Worm (Caenorhabditis elegans) whole organism, L2 larva: ENCODE results near the gene exp-1.
A peak's percentile ranks its signal among the peaks of the same experiment; 100 is the strongest.

Source experiments
- C34F6.9 ChIP-seq: fragments of 150-350 bp; optimal IDR thresholded peaks from 2 replicates; lab custom pipeline; 2014; ENCODE audit warnings: missing biosample characterization, missing genetic modification characterization
- F13H6.1 ChIP-seq: sonication (generic microtip); optimal IDR thresholded peaks from 2 replicates; lab custom pipeline; 2016; ENCODE audit warnings: missing genetic modification characterization, missing compliant biosample characterization
- Y55F3AM.14 ChIP-seq: fragments of 200-800 bp; sonication (Bioruptor generic); optimal IDR thresholded peaks from 2 replicates; lab custom pipeline; 2018; ENCODE audit warnings: mild to moderate bottlenecking, missing genetic modification characterization, missing compliant biosample characterization
- ZK546.5 ChIP-seq: sonication (generic microtip); optimal IDR thresholded peaks from 2 replicates; lab custom pipeline; 2017; ENCODE audit warnings: missing biosample characterization, missing genetic modification characterization
- alr-1 ChIP-seq: fragments of 150-350 bp; optimal IDR thresholded peaks from 2 replicates; lab custom pipeline; 2014; ENCODE audit warnings: missing biosample characterization, missing genetic modification characterization
- aly-2 ChIP-seq: fragments of 150-350 bp; optimal IDR thresholded peaks from 2 replicates; lab custom pipeline; 2014; ENCODE audit warnings: missing biosample characterization, missing genetic modification characterization
- ama-1 ChIP-seq: fragments of 150-350 bp; optimal IDR thresholded peaks from 2 replicates; lab custom pipeline; 2018; ENCODE audit warnings: inconsistent platforms
- blmp-1 ChIP-seq: sonication (generic microtip); optimal IDR thresholded peaks from 2 replicates; lab custom pipeline; 2017; ENCODE audit warnings: missing genetic modification characterization, mild to moderate bottlenecking, missing compliant biosample characterization, antibody characterized with exemption, moderate library complexity; ENCODE audit not compliant: insufficient read depth
- crh-2 ChIP-seq: sonication (generic microtip); optimal IDR thresholded peaks from 2 replicates; lab custom pipeline; 2017; ENCODE audit warnings: missing biosample characterization, missing genetic modification characterization
- dmd-4 ChIP-seq: sonication (generic microtip); optimal IDR thresholded peaks from 2 replicates; lab custom pipeline; 2017; ENCODE audit warnings: missing biosample characterization, missing genetic modification characterization
- elt-1 ChIP-seq: fragments of 150-350 bp; optimal IDR thresholded peaks from 2 replicates; lab custom pipeline; 2014; ENCODE audit warnings: missing biosample characterization, missing genetic modification characterization
- elt-3 ChIP-seq: sonication (generic microtip); optimal IDR thresholded peaks from 2 replicates; lab custom pipeline; 2017; ENCODE audit warnings: missing biosample characterization, missing genetic modification characterization
- fos-1 ChIP-seq: fragments of 150-350 bp; optimal IDR thresholded peaks from 2 replicates; lab custom pipeline; 2014; ENCODE audit warnings: missing biosample characterization, missing genetic modification characterization
- lin-13 ChIP-seq: fragments of 150-350 bp; optimal IDR thresholded peaks from 2 replicates; lab custom pipeline; 2014; ENCODE audit warnings: missing biosample characterization, missing genetic modification reagents, missing genetic modification characterization
- lin-39 ChIP-seq: fragments of 150-350 bp; optimal IDR thresholded peaks from 2 replicates; lab custom pipeline; 2014; ENCODE audit warnings: missing biosample characterization, missing genetic modification reagents, missing genetic modification characterization
- mab-5 ChIP-seq: fragments of 150-350 bp; optimal IDR thresholded peaks from 2 replicates; lab custom pipeline; 2014; ENCODE audit warnings: missing biosample characterization, missing genetic modification characterization
- nhr-11 ChIP-seq: fragments of 150-350 bp; optimal IDR thresholded peaks from 2 replicates; lab custom pipeline; 2014; ENCODE audit warnings: missing biosample characterization, missing genetic modification characterization
- nhr-129 ChIP-seq: fragments of 150-350 bp; optimal IDR thresholded peaks from 2 replicates; lab custom pipeline; 2014; ENCODE audit warnings: missing biosample characterization, missing genetic modification characterization
- nhr-21 ChIP-seq: fragments of 150-350 bp; optimal IDR thresholded peaks from 2 replicates; lab custom pipeline; 2014; ENCODE audit warnings: missing biosample characterization, missing genetic modification characterization
- nhr-23 ChIP-seq: fragments of 150-350 bp; optimal IDR thresholded peaks from 2 replicates; lab custom pipeline; 2014; ENCODE audit warnings: missing biosample characterization, missing genetic modification reagents, missing genetic modification characterization
- nhr-237 ChIP-seq: fragments of 150-350 bp; optimal IDR thresholded peaks from 2 replicates; lab custom pipeline; 2014; ENCODE audit warnings: missing biosample characterization, missing genetic modification characterization
- nhr-25 ChIP-seq: fragments of 150-350 bp; sonication (generic microtip); optimal IDR thresholded peaks from 3 replicates; lab custom pipeline; 2014; ENCODE audit warnings: missing biosample characterization, missing genetic modification characterization
- peb-1 ChIP-seq: fragments of 150-350 bp; optimal IDR thresholded peaks from 2 replicates; lab custom pipeline; 2014; ENCODE audit warnings: missing biosample characterization, missing genetic modification characterization
- sem-4 ChIP-seq: fragments of 150-350 bp; optimal IDR thresholded peaks from 2 replicates; lab custom pipeline; 2014; ENCODE audit warnings: missing biosample characterization, missing genetic modification reagents, missing genetic modification characterization
- skn-1 ChIP-seq: sonication (generic microtip); optimal IDR thresholded peaks from 2 replicates; lab custom pipeline; 2017; ENCODE audit warnings: missing biosample characterization, missing genetic modification characterization
- sma-3 ChIP-seq: sonication (generic microtip); optimal IDR thresholded peaks from 2 replicates; lab custom pipeline; 2016; ENCODE audit warnings: missing genetic modification reagents, missing genetic modification characterization, missing compliant biosample characterization
- sma-9 ChIP-seq, 2 experiments: fragments of 150-350 bp in 1 of 2; sonication (generic microtip) in 1 of 2; optimal IDR thresholded peaks; 2 replicates each; lab custom pipeline; 2014 to 2016; ENCODE audit warnings: missing genetic modification characterization in 2 of 2, mild to moderate bottlenecking in 1 of 2, missing biosample characterization in 1 of 2, missing compliant biosample characterization in 1 of 2, missing genetic modification reagents in 1 of 2, moderate library complexity in 1 of 2
- snpc-4 ChIP-seq: fragments of 150-350 bp; optimal IDR thresholded peaks from 2 replicates; lab custom pipeline; 2014; ENCODE audit warnings: missing biosample characterization, missing genetic modification characterization
- unc-39 ChIP-seq: fragments of 150-350 bp; optimal IDR thresholded peaks from 2 replicates; lab custom pipeline; 2014; ENCODE audit warnings: missing biosample characterization, missing genetic modification characterization
- zag-1 ChIP-seq: fragments of 150-350 bp; optimal IDR thresholded peaks from 2 replicates; lab custom pipeline; 2014; ENCODE audit warnings: missing biosample characterization, missing genetic modification characterization
- ztf-4 ChIP-seq: fragments of 150-350 bp; optimal IDR thresholded peaks from 2 replicates; lab custom pipeline; 2014; ENCODE audit warnings: missing biosample characterization, missing genetic modification characterization

exp-1 gene

DNA sequence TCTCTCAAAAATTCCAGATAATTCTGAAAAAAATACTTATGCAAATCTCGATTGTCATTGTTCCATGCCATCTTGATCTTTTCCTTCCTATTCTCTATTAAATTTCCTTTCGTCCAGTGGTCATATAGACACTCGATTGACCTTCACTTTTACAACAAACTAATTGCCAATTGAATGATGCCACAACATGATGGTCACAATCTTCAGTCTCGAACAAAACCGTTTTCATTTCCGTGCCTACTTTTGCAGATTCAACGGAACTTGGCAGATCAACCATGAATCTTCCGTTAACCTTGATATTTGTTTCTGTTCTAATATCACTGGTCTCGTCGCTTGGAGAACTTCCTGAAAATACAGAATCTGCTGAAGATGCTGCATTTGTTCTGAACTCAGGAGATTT lies 12.5 kb upstream of the exp-1 start, which contains the start of gene F40H3.2:
Gene F40H3.2 (plus strand): TSS at position 250 of the 400 bp plus-strand sequence.
- TF ChIP-seq elt-3 (tag; lab: Kevin White, UChicago) (no peak), skn-1 (tag; lab: Kevin White, UChicago) (no peak), blmp-1 (tag; lab: Kevin White, UChicago) (peak; percentile 15), zag-1 (no peak), aly-2 (tag; lab: Kevin White, UChicago) (no peak), nhr-21 (tag; lab: Kevin White, UChicago) (no peak), ztf-4 (tag; lab: Kevin White, UChicago) (no peak), nhr-129 (no peak), nhr-25 (tag; lab: Kevin White, UChicago) (peak; percentile 21)

ce11 chrII:6171228-6171627 lies 10.3 kb upstream of the exp-1 start, which contains the start of gene F40H3.3:
Gene F40H3.3, plus strand, starts transcription at chrII:6171507.
- TF ChIP-seq ZK546.5 (tag; lab: Kevin White, UChicago) (no peak), lin-39 (peak; percentile 11)

- TF ChIP-seq sma-9 (GFP tag; optimal IDR thresholded peaks at IDR 0.05; lab: Kevin White, UChicago) = peak; percentile 16
- TF ChIP-seq sma-9 (tag; optimal IDR thresholded peaks at IDR 0.05; lab: Kevin White, UChicago) = no peak
- TF ChIP-seq nhr-129 = peak; percentile 43
- TF ChIP-seq ama-1 (lab: Kevin White, UChicago) = no peak
- peak; percentile 53 for TF ChIP-seq F13H6.1
These were observed 9.3 kb upstream of the exp-1 start for ce11 chrII:6170236-6170635.

DNA sequence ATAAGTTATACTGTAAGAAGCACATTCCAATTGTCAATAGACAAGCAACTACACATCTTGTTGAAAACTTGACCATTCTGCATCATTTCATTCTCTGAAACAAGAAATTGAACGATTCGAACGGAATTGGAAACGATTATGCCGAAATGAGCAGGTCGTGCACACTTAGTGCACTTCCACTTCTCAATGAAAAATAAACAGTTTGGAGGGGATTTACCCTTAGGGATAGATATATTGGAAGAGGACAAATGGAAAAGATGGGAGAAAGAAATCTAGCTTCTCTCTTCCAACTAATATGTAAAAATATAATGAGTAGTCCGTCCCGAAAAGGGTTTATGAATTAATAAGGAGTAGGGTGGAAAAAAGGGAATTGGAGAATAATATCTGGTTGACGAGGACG lies 8.3 kb upstream of the exp-1 start, which contains the start of gene hst-3.1:
Gene hst-3.1 (minus strand): TSS at position 101 of the 400 bp plus-strand sequence.
- TF ChIP-seq sem-4 = no peak
- no peak for TF ChIP-seq nhr-11 (tag; lab: Kevin White, UChicago)
- no peak for TF ChIP-seq C34F6.9 (tag; lab: Kevin White, UChicago)
- no peak for TF ChIP-seq unc-39 (tag; lab: Kevin White, UChicago)
- no peak for TF ChIP-seq sma-3 (GFP tag; lab: Kevin White, UChicago)
- no peak for TF ChIP-seq Y55F3AM.14 (GFP tag; lab: Kevin White, UChicago)
- no peak for TF ChIP-seq nhr-23 (tag; lab: Kevin White, UChicago)
- no peak for TF ChIP-seq alr-1 (tag; lab: Kevin White, UChicago)

DNA sequence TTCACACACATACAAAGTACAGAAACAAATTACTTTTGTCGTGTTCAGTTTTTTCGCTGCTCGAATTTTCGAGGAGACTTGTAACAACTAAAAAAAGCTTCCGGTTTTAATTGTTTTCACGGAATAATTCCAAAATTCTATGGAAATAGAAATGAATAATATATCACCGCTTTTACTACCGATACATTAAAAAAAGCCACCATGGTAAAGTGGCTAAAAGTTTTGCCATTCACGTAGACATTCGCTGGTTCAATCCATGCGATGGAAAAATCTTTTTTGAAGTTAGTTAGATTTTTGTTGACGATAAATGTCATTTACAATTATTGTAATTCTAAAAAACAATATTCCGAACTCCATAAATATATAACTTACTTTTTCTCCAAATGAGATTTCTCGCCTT lies 7.8 kb upstream of the exp-1 start:
- no peak for TF ChIP-seq elt-1
- TF ChIP-seq fos-1 (tag; lab: Kevin White, UChicago) = no peak
- no peak for TF ChIP-seq alr-1 (tag; lab: Kevin White, UChicago)
- TF ChIP-seq mab-5 = no peak
- TF ChIP-seq, all 48 proteins: peak for 0

DNA sequence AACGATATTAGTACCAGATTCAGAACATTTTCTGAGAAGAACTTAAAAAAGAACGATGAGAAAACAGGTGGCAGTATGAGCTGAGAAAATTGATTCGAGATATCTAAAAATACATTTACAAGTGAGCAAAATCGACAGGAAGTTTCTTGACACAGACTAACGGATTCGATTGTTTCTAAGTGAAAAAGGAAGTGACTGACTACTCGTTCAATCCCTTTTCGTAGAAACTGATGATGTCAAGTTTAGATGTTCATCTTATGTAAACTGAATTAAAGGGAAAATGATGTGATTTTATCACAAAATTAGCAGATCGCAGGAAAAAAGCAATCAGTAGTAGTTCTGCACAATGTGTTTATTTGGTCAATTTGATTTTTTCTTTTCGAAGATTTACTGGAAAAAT lies 4.3 kb upstream of the exp-1 start:
- no peak for TF ChIP-seq crh-2 (tag; lab: Kevin White, UChicago)
- TF ChIP-seq, all 48 proteins: peak for 0

- TF ChIP-seq ZK546.5 (tag; lab: Kevin White, UChicago) (no peak), elt-3 (tag; lab: Kevin White, UChicago) (no peak), nhr-237 (tag; lab: Kevin White, UChicago) (no peak), dmd-4 (tag; lab: Kevin White, UChicago) (no peak), snpc-4 (no peak), lin-13 (GFP tag; lab: Kevin White, UChicago) (no peak), peb-1 (tag; lab: Kevin White, UChicago) (no peak)
These were observed 2.8 kb downstream of the exp-1 start for ce11 chrII:6158111-6158510.
